Worm (Caenorhabditis elegans) whole organism, L4 larva: Measurements from ENCODE around the gene ZK180.7.

Experiments used
- D1046.2 ChIP-seq: fragments of 200-800 bp; sonication (Bioruptor generic); IDR thresholded peaks from 2 replicates; pipeline ENCODE4 v1.3.6; 2022; ENCODE audit warnings: missing genetic modification characterization, missing compliant biosample characterization
- F26F4.8 ChIP-seq: fragments of 200-800 bp; sonication (Bioruptor generic); conservative IDR thresholded peaks from 2 replicates; pipeline ENCODE4 v1.3.6; 2022; ENCODE audit warnings: missing genetic modification characterization, missing compliant biosample characterization
- F37D6.2 ChIP-seq: sonication (generic microtip); optimal IDR thresholded peaks from 2 replicates; lab custom pipeline; 2016; ENCODE audit warnings: mild to moderate bottlenecking, missing genetic modification characterization, missing compliant biosample characterization
- F49E8.2 ChIP-seq: sonication (generic microtip); optimal IDR thresholded peaks from 2 replicates; lab custom pipeline; 2016; ENCODE audit warnings: missing compliant biosample characterization, mild to moderate bottlenecking, missing genetic modification characterization, borderline replicate concordance
- T20F7.1 ChIP-seq: fragments of 200-800 bp; sonication (Bioruptor generic); optimal IDR thresholded peaks from 2 replicates; lab custom pipeline; 2018; ENCODE audit warnings: mild to moderate bottlenecking, missing genetic modification characterization, missing compliant biosample characterization
- Y105C5A.15 ChIP-seq: fragments of 200-800 bp; sonication (Bioruptor generic); IDR thresholded peaks from 2 replicates; pipeline ENCODE4 v1.3.6; 2022; ENCODE audit warnings: missing genetic modification characterization, missing compliant biosample characterization
- Y48G9A.11 ChIP-seq: fragments of 200-800 bp; sonication (Bioruptor generic); IDR thresholded peaks from 2 replicates; pipeline ENCODE4 v1.3.6; 2022; ENCODE audit warnings: missing genetic modification reagents, missing genetic modification characterization, missing compliant biosample characterization
- Y5F2A.4 ChIP-seq: fragments of 200-800 bp; sonication (Bioruptor generic); optimal IDR thresholded peaks from 2 replicates; lab custom pipeline; 2018; ENCODE audit warnings: mild to moderate bottlenecking, missing genetic modification characterization, missing compliant biosample characterization
- ZK337.2 ChIP-seq: fragments of 200-800 bp; sonication (Bioruptor generic); IDR thresholded peaks from 2 replicates; pipeline ENCODE4 v1.3.6; 2022; ENCODE audit warnings: missing genetic modification reagents, missing genetic modification characterization, missing compliant biosample characterization
- aha-1 ChIP-seq: fragments of 150-350 bp; peaks from one replicate; lab custom pipeline; 2014; ENCODE audit warnings: missing biosample characterization, missing genetic modification characterization
- arid-1 ChIP-seq: fragments of 200-800 bp; sonication (Bioruptor generic); conservative IDR thresholded peaks from 2 replicates; pipeline ENCODE4 v1.3.6; 2022; ENCODE audit warnings: missing genetic modification reagents, missing genetic modification characterization, missing compliant biosample characterization
- ceh-32 ChIP-seq: sonication (generic microtip); optimal IDR thresholded peaks from 2 replicates; lab custom pipeline; 2016; ENCODE audit warnings: mild to moderate bottlenecking, missing genetic modification characterization, missing compliant biosample characterization; ENCODE audit not compliant: poor library complexity
- ceh-44 ChIP-seq: fragments of 200-800 bp; sonication (Bioruptor generic); IDR thresholded peaks from 2 replicates; pipeline ENCODE4 v1.3.6; 2022; ENCODE audit warnings: missing genetic modification reagents, missing genetic modification characterization, missing compliant biosample characterization
- ceh-82 ChIP-seq: sonication (generic microtip); optimal IDR thresholded peaks from 2 replicates; lab custom pipeline; 2017; ENCODE audit warnings: missing biosample characterization, missing genetic modification characterization
- ces-1 ChIP-seq: fragments of 150-350 bp; sonication (generic microtip); optimal IDR thresholded peaks from 4 replicates; lab custom pipeline; 2014; ENCODE audit warnings: missing biosample characterization, missing genetic modification reagents, missing genetic modification characterization
- daf-8 ChIP-seq: fragments of 200-800 bp; sonication (Bioruptor generic); IDR thresholded peaks from 2 replicates; pipeline ENCODE4 v1.3.6; 2022; ENCODE audit warnings: missing genetic modification characterization, missing compliant biosample characterization
- dmd-8 ChIP-seq: fragments of 200-800 bp; sonication (Bioruptor generic); IDR thresholded peaks from 2 replicates; pipeline ENCODE4 v1.3.6; 2022; ENCODE audit warnings: missing genetic modification characterization, missing compliant biosample characterization
- dmd-9 ChIP-seq: fragments of 200-800 bp; sonication (Bioruptor generic); IDR thresholded peaks from 2 replicates; pipeline ENCODE4 v1.3.6; 2022; ENCODE audit warnings: missing genetic modification reagents, missing genetic modification characterization, missing compliant biosample characterization
- dpl-1 ChIP-seq: fragments of 150-350 bp; optimal IDR thresholded peaks from 2 replicates; lab custom pipeline; 2014; ENCODE audit warnings: missing biosample characterization, missing genetic modification reagents, missing genetic modification characterization
- dve-1 ChIP-seq: sonication (generic microtip); optimal IDR thresholded peaks from 2 replicates; lab custom pipeline; 2017; ENCODE audit warnings: antibody characterized with exemption, mild to moderate bottlenecking, missing genetic modification characterization, missing compliant biosample characterization; ENCODE audit not compliant: insufficient read depth
- egl-43 ChIP-seq: fragments of 200-800 bp; sonication (Bioruptor generic); IDR thresholded peaks from 2 replicates; pipeline ENCODE4 v1.3.6; 2022; ENCODE audit warnings: missing genetic modification reagents, missing genetic modification characterization, missing compliant biosample characterization
- jun-1 ChIP-seq: fragments of 150-350 bp; optimal IDR thresholded peaks from 2 replicates; lab custom pipeline; 2014; ENCODE audit warnings: missing biosample characterization, missing genetic modification reagents, missing genetic modification characterization
- lim-7 ChIP-seq: fragments of 200-800 bp; sonication (Bioruptor generic); IDR thresholded peaks from 2 replicates; pipeline ENCODE4 v1.3.6; 2022; ENCODE audit warnings: missing genetic modification characterization, missing compliant biosample characterization
- lin-13 ChIP-seq: fragments of 150-350 bp; optimal IDR thresholded peaks from 2 replicates; lab custom pipeline; 2014; ENCODE audit warnings: missing biosample characterization, missing genetic modification reagents, missing genetic modification characterization
- madf-5 ChIP-seq, 2 experiments: fragments of 200-800 bp; sonication (Bioruptor generic); IDR thresholded peaks; 2 replicates each; pipeline ENCODE4 v1.3.6; 2022; ENCODE audit warnings: missing compliant biosample characterization in 2 of 2, missing genetic modification characterization in 2 of 2
- mdt-29 ChIP-seq: fragments of 200-800 bp; sonication (Bioruptor generic); IDR thresholded peaks from 2 replicates; pipeline ENCODE4 v1.3.6; 2022; ENCODE audit warnings: missing genetic modification reagents, missing genetic modification characterization, missing compliant biosample characterization
- mxl-3 ChIP-seq: fragments of 200-800 bp; sonication (Bioruptor generic); optimal IDR thresholded peaks from 2 replicates; lab custom pipeline; 2018; ENCODE audit warnings: mild to moderate bottlenecking, missing genetic modification characterization, missing compliant biosample characterization
- nhr-10 ChIP-seq: fragments of 150-350 bp; optimal IDR thresholded peaks from 2 replicates; lab custom pipeline; 2014; ENCODE audit warnings: missing biosample characterization, missing genetic modification characterization
- nhr-25 ChIP-seq: sonication (generic microtip); optimal IDR thresholded peaks from 2 replicates; lab custom pipeline; 2017; ENCODE audit warnings: missing genetic modification characterization, mild to moderate bottlenecking, missing compliant biosample characterization, antibody characterized with exemption, moderate library complexity, borderline replicate concordance; ENCODE audit not compliant: insufficient read depth
- nhr-28 ChIP-seq: fragments of 150-350 bp; optimal IDR thresholded peaks from 2 replicates; lab custom pipeline; 2014; ENCODE audit warnings: missing biosample characterization, missing genetic modification characterization
- nhr-41 ChIP-seq: fragments of 200-800 bp; sonication (Bioruptor generic); IDR thresholded peaks from 2 replicates; pipeline ENCODE4 v1.3.6; 2022; ENCODE audit warnings: missing genetic modification reagents, missing genetic modification characterization, missing compliant biosample characterization
- nhr-6 ChIP-seq: fragments of 150-350 bp; optimal IDR thresholded peaks from 2 replicates; lab custom pipeline; 2014; ENCODE audit warnings: missing biosample characterization, missing genetic modification characterization
- nhr-76 ChIP-seq: fragments of 150-350 bp; optimal IDR thresholded peaks from 2 replicates; lab custom pipeline; 2014; ENCODE audit warnings: missing biosample characterization, missing genetic modification characterization
- nhr-77 ChIP-seq: fragments of 150-350 bp; optimal IDR thresholded peaks from 2 replicates; lab custom pipeline; 2014; ENCODE audit warnings: missing biosample characterization, missing genetic modification characterization
- pha-4 ChIP-seq, 2 experiments: fragments of 150-350 bp in 1 of 2; fragments of 200-800 bp in 1 of 2; sonication (Bioruptor generic) in 1 of 2; IDR thresholded peaks in 1 of 2; optimal IDR thresholded peaks in 1 of 2; 2 replicates each; pipeline versions ENCODE4 v1.3.6 to Lab custom; 2014 to 2022; ENCODE audit warnings: missing genetic modification characterization in 2 of 2, missing genetic modification reagents in 2 of 2, missing biosample characterization in 1 of 2, missing compliant biosample characterization in 1 of 2
- php-3 ChIP-seq: fragments of 200-800 bp; sonication (Bioruptor generic); IDR thresholded peaks from 2 replicates; pipeline ENCODE4 v1.3.6; 2022; ENCODE audit warnings: missing genetic modification reagents, missing genetic modification characterization, missing compliant biosample characterization
- set-16 ChIP-seq: fragments of 200-800 bp; sonication (Bioruptor generic); IDR thresholded peaks from 2 replicates; pipeline ENCODE4 v1.3.6; 2022; ENCODE audit warnings: missing genetic modification reagents, missing genetic modification characterization, missing compliant biosample characterization
- skn-1 ChIP-seq: fragments of 150-350 bp; optimal IDR thresholded peaks from 2 replicates; lab custom pipeline; 2014; ENCODE audit warnings: missing biosample characterization, missing genetic modification characterization
- snpc-1.2 ChIP-seq: fragments of 200-800 bp; sonication (Bioruptor generic); IDR thresholded peaks from 2 replicates; pipeline ENCODE4 v1.3.6; 2022; ENCODE audit warnings: missing genetic modification reagents, missing genetic modification characterization, missing compliant biosample characterization
- snpc-4 ChIP-seq: fragments of 150-350 bp; optimal IDR thresholded peaks from 2 replicates; lab custom pipeline; 2014; ENCODE audit warnings: missing biosample characterization, missing genetic modification characterization
- unc-62 ChIP-seq, 3 experiments: fragments of 150-350 bp in 1 of 3; sonication (generic microtip); optimal IDR thresholded peaks in 2 of 3; peaks in 1 of 3; 1 replicate in 1 of 3; 2 replicates in 2 of 3; lab custom pipeline; 2014 to 2017; ENCODE audit warnings: missing biosample characterization in 3 of 3, missing genetic modification characterization in 3 of 3, missing genetic modification reagents in 3 of 3, missing genotype in 1 of 3
- vab-7 ChIP-seq: fragments of 200-800 bp; sonication (Bioruptor generic); IDR thresholded peaks from 2 replicates; pipeline ENCODE4 v1.3.6; 2022; ENCODE audit warnings: missing genetic modification reagents, missing genetic modification characterization, missing compliant biosample characterization
- zip-2 ChIP-seq: fragments of 150-350 bp; optimal IDR thresholded peaks from 2 replicates; lab custom pipeline; 2014; ENCODE audit warnings: missing biosample characterization, missing genetic modification characterization
- ztf-11 ChIP-seq: fragments of 150-350 bp; optimal IDR thresholded peaks from 2 replicates; lab custom pipeline; 2014; ENCODE audit warnings: missing biosample characterization, missing genetic modification characterization
- ztf-7 ChIP-seq: fragments of 150-350 bp; optimal IDR thresholded peaks from 2 replicates; lab custom pipeline; 2014; ENCODE audit warnings: missing biosample characterization, missing genetic modification characterization

The ZK180.7 gene

ce11 chrIV:4533025-4533424, 42.7 kb downstream of the ZK180.7 start, which contains the start of gene ZK185.4:
TSS of gene ZK185.4 (minus strand) at chrIV:4533125.
- TF ChIP-seq daf-8 (GFP tag; lab: Robert Waterston, UW) = no peak
- no peak for TF ChIP-seq ceh-44 (GFP tag; lab: Robert Waterston, UW)
- TF ChIP-seq nhr-76 (tag; lab: Kevin White, UChicago) = no peak
- no peak for TF ChIP-seq ceh-82 (tag; lab: Kevin White, UChicago)
- no peak for TF ChIP-seq Y105C5A.15 (GFP tag; lab: Robert Waterston, UW)
- no peak for TF ChIP-seq dpl-1 (GFP tag; lab: Kevin White, UChicago)
- TF ChIP-seq nhr-25 (tag; lab: Kevin White, UChicago) = no peak

ce11 chrIV:4536247-4536646, 45.9 kb downstream of the ZK180.7 start, which contains the start of gene ZK185.2:
TSS of gene ZK185.2 (plus strand) at chrIV:4536547.
- no peak for TF ChIP-seq snpc-1.2 (GFP tag; lab: Robert Waterston, UW)
- peak; percentile 40 for TF ChIP-seq aha-1 (tag; lab: Kevin White, UChicago)
- TF ChIP-seq, all 104 proteins: peak for 1

DNA sequence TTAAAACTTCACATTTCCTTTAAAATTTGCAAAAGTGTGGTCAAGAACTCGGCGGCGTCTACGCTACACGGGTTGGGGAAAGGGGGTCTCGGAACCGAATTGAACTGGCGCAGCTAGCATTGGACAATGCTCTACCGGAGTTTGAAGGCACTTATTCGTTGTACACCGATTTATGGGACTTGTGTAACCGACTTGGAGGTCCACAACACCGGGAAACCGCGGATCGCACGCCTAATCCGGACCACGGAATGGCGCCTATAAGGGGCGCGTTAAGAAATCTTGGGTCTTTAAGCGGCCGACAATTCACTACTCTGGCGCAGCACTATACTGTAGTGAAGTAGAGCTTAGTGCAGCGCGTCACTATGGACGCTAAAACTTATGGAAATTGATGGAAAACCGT, 48.3 kb downstream of the ZK180.7 start:
- TF ChIP-seq ztf-7 (tag; lab: Kevin White, UChicago) = no peak
- TF ChIP-seq dve-1 (tag; lab: Kevin White, UChicago) = no peak
- TF ChIP-seq nhr-77 (tag; lab: Kevin White, UChicago) = no peak
- TF ChIP-seq jun-1 (tag; lab: Kevin White, UChicago) = no peak
- TF ChIP-seq ztf-11 (tag; lab: Kevin White, UChicago) = no peak
- TF ChIP-seq unc-62 (GFP tag; optimal IDR thresholded peaks at IDR 0.05 in 1 of 2; lab: Kevin White, UChicago) = no peak
- TF ChIP-seq unc-62 (tag; optimal IDR thresholded peaks at IDR 0.05; lab: Kevin White, UChicago) = no peak
- no peak for TF ChIP-seq zip-2
- TF ChIP-seq lim-7 (GFP tag; lab: Robert Waterston, UW) = peak; percentile 44; the same call in 1 of the 2 replicates
- peak; percentile 20 for TF ChIP-seq F49E8.2
- TF ChIP-seq nhr-41 (GFP tag; lab: Robert Waterston, UW) = no peak
- 0 out of 2 replicates have a peak, but pooled peaks have one; percentile 44 for TF ChIP-seq D1046.2
- TF ChIP-seq ceh-32 (tag; lab: Kevin White, UChicago) = no peak
- no peak for TF ChIP-seq Y5F2A.4 (GFP tag; lab: Kevin White, UChicago)
- TF ChIP-seq T20F7.1 (GFP tag; lab: Kevin White, UChicago) = no peak
- 0 out of 2 replicates have a peak, but pooled peaks have one; percentile 13 for TF ChIP-seq ceh-44 (GFP tag; lab: Robert Waterston, UW)
- 0 out of 2 replicates have a peak, but pooled peaks have one; percentile 31 for TF ChIP-seq pha-4 (GFP tag; IDR thresholded peaks at IDR 0.05; lab: Robert Waterston, UW)
- no peak for TF ChIP-seq pha-4 (tag; optimal IDR thresholded peaks at IDR 0.05; lab: Kevin White, UChicago)
- peak; percentile 43; the same call in 1 of the 2 replicates for TF ChIP-seq arid-1
- no peak for TF ChIP-seq F37D6.2
- TF ChIP-seq nhr-10 (tag; lab: Kevin White, UChicago) = no peak
- no peak for TF ChIP-seq php-3
- no peak for TF ChIP-seq ces-1
- TF ChIP-seq mdt-29 (GFP tag; lab: Robert Waterston, UW) = no peak
- 0 out of 2 replicates have a peak, but pooled peaks have one; percentile 9 for TF ChIP-seq dmd-8 (GFP tag; lab: Robert Waterston, UW)
- no peak for TF ChIP-seq lin-13 (GFP tag; lab: Kevin White, UChicago)
- TF ChIP-seq aha-1 (tag; lab: Kevin White, UChicago) = no peak
- TF ChIP-seq egl-43 (GFP tag; lab: Robert Waterston, UW) = 0 out of 2 replicates have a peak, but pooled peaks have one; percentile 49
- no peak for TF ChIP-seq nhr-28
- TF ChIP-seq daf-8 (GFP tag; lab: Robert Waterston, UW) = no peak
- 0 out of 2 replicates have a peak, but pooled peaks have one; percentile 8 for TF ChIP-seq set-16 (GFP tag; lab: Robert Waterston, UW)
- TF ChIP-seq dmd-9 (GFP tag; lab: Robert Waterston, UW) = no peak
- 0 out of 2 replicates have a peak, but pooled peaks have one; percentile 32 for TF ChIP-seq vab-7 (GFP tag; lab: Robert Waterston, UW)
- 0 out of 2 replicates have a peak, but pooled peaks have one; percentile 38 for TF ChIP-seq Y48G9A.11
- TF ChIP-seq skn-1 = no peak
- TF ChIP-seq ZK337.2 = no peak
- TF ChIP-seq madf-5 (GFP tag; IDR thresholded peaks at IDR 0.05; lab: Robert Waterston, UW) = no peak
- no peak for TF ChIP-seq nhr-6 (tag; lab: Kevin White, UChicago)
- peak; percentile 69 for TF ChIP-seq snpc-4
- no peak for TF ChIP-seq mxl-3 (GFP tag; lab: Kevin White, UChicago)
- TF ChIP-seq F26F4.8 (GFP tag; lab: Robert Waterston, UW) = no peak
